Worm (Caenorhabditis elegans): ENCODE measurements around the gene ZK637.4.

The ZK637.4 gene

DNA sequence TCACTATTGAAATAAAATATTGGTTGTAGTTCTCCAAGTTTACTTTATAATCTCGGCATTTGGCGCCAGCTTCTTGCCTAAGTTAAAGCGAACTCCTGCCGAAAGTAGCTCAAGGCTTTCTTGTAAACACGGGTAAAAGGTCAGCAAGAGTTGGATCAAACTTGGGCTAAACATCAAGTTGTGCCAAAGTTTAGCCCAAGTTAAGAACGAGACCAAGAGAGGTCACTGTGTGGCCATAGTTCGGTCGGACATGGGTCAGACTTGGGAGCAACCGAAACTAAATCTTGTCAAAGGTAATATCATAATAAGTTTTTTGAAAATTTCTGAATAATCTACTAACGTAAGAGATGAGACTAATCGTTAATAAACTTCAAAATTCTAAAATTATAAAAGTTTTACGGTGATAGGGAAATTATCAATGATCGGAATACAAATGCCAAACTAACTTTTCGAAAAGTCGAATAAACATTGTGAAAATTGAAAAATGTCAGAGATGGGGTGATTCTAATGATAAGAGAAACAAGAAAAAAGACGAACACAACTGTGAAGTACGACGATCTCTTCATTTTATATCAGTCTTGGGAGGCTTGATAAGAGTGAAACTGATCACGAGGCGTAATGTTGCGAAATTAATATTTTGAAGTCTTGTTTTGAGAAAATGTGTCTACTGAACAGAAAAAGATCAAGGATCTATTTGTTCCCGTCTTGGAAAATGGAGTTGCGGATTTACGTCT is 25.5 kb upstream of the ZK637.4 start (continued):
- TF ChIP-seq lin-35 (GFP tag; optimal IDR thresholded peaks at IDR 0.05) (no peak), aptf-2 (GFP tag; conservative IDR thresholded peaks at IDR 0.05) (0 out of 2 replicates have a peak, but pooled peaks have one; percentile 46), ztf-6 (GFP tag; IDR thresholded peaks at IDR 0.05) (no peak), lsl-1 (GFP tag; optimal IDR thresholded peaks at IDR 0.05) (no peak), madf-3 (GFP tag; IDR thresholded peaks at IDR 0.05) (no peak), B0035.1 (tag; optimal IDR thresholded peaks at IDR 0.05) (no peak), gei-17 (GFP tag; optimal IDR thresholded peaks at IDR 0.05) (no peak), nfyb-1 (GFP tag; IDR thresholded peaks at IDR 0.05) (no peak), pbrm-1 (GFP tag; IDR thresholded peaks at IDR 0.05) (no peak), ztf-22 (GFP tag; optimal IDR thresholded peaks at IDR 0.05) (no peak), K11D2.4 (GFP tag; IDR thresholded peaks at IDR 0.05) (no peak), lin-26 (GFP tag; IDR thresholded peaks at IDR 0.05) (no peak), F37B4.10 (GFP tag; IDR thresholded peaks at IDR 0.05) (no peak)

DNA sequence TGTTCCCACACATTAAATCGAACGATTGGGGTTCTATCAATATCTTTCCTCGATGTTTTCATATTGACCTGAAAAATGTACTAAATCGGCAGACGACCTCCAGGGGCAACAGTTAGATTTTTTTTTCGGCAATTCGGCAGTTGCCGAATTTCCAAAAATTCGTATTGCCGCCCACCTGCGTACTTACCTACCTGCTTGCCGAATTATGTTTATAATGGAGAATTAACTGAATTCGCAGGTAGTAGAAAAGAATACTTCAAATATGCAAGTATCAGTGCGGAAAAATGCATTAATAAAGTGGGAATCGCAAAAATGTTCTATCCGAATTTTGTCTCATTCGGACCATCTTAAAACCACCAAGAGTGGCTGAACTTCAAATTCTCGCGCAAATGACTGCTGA is 23.9 kb upstream of the ZK637.4 start:
- no peak for TF ChIP-seq ets-4 (GFP tag; optimal IDR thresholded peaks at IDR 0.05)
- no peak for TF ChIP-seq dox-1 (GFP tag; IDR thresholded peaks at IDR 0.05)
- no peak for TF ChIP-seq atf-7 (tag; optimal IDR thresholded peaks at IDR 0.05)
- TF ChIP-seq sptf-2 (GFP tag; optimal IDR thresholded peaks at IDR 0.05) = no peak
- TF ChIP-seq K12H6.12 (tag; optimal IDR thresholded peaks at IDR 0.05) = no peak
- no peak for TF ChIP-seq ceh-91 (GFP tag; IDR thresholded peaks at IDR 0.05)
- no peak for TF ChIP-seq pha-4 (tag; optimal IDR thresholded peaks at IDR 0.05)
- TF ChIP-seq cebp-2 (GFP tag; IDR thresholded peaks at IDR 0.05) = no peak
- TF ChIP-seq ZK185.1 (tag; optimal IDR thresholded peaks at IDR 0.05; ENCODE audit: poor library complexity, severe bottlenecking) = no peak
- TF ChIP-seq ceh-100 (GFP tag; IDR thresholded peaks at IDR 0.05) = no peak
- no peak for TF ChIP-seq lsy-27 (tag; optimal IDR thresholded peaks at IDR 0.05; ENCODE audit: borderline replicate concordance, insufficient read depth)
- TF ChIP-seq ama-1 (optimal IDR thresholded peaks at IDR 0.05) = no peak
- TF ChIP-seq ama-1 (GFP tag; optimal IDR thresholded peaks at IDR 0.05) = no peak
- TF ChIP-seq C06A6.2 (GFP tag; conservative IDR thresholded peaks at IDR 0.05) = no peak

DNA sequence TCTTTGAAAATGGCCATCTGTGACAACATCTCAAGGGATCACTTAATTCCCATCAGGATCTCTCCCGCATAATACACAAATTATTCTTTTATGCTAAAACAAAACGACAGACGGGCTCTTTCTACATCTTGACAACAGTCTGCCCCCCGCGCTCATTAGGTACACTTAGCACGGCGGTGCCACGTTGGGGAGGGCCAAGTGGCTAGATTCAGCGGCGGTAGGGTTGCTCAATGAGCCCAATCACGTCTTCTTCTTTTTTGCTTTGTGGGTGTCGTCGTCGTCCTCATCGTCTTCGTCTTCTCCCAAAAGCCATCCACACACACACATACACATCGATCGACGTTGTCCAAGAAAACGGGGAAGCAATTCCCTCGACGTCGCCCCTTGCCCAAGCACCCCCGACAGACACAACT is 20.5 kb upstream of the ZK637.4 start:
- TF ChIP-seq dox-1 (GFP tag; IDR thresholded peaks at IDR 0.05) = peak; percentile 18; the same call in 1 of the 2 replicates
- TF ChIP-seq sdz-38 (tag; optimal IDR thresholded peaks at IDR 0.05) = no peak
- TF ChIP-seq madf-8 (GFP tag; conservative IDR thresholded peaks at IDR 0.05) = no peak
- no peak for TF ChIP-seq aptf-3 (GFP tag; IDR thresholded peaks at IDR 0.05)
- TF ChIP-seq F52B5.7 (tag; optimal IDR thresholded peaks at IDR 0.05) = peak; percentile 25
- TF ChIP-seq B0019.2 (GFP tag; conservative IDR thresholded peaks at IDR 0.05) = no peak
- no peak for TF ChIP-seq hrde-1 (tag; optimal IDR thresholded peaks at IDR 0.05; ENCODE audit: borderline replicate concordance)
- TF ChIP-seq attf-3 (GFP tag; conservative IDR thresholded peaks at IDR 0.05) = no peak
- peak; percentile 1 for TF ChIP-seq K12H6.12 (tag; optimal IDR thresholded peaks at IDR 0.05)
- TF ChIP-seq zfh-2 (GFP tag; conservative IDR thresholded peaks at IDR 0.05) = peak; percentile 79
- TF ChIP-seq chd-7 (tag; optimal IDR thresholded peaks at IDR 0.05) = no peak
- no peak for TF ChIP-seq efl-1 (GFP tag; optimal IDR thresholded peaks at IDR 0.05)
- no peak for TF ChIP-seq atf-7 (tag; optimal IDR thresholded peaks at IDR 0.05)
- no peak for TF ChIP-seq tlf-1 (GFP tag; optimal IDR thresholded peaks at IDR 0.05)
